Fruit fly (Drosophila melanogaster): ENCODE results near the gene ps.

The ps gene

DNA sequence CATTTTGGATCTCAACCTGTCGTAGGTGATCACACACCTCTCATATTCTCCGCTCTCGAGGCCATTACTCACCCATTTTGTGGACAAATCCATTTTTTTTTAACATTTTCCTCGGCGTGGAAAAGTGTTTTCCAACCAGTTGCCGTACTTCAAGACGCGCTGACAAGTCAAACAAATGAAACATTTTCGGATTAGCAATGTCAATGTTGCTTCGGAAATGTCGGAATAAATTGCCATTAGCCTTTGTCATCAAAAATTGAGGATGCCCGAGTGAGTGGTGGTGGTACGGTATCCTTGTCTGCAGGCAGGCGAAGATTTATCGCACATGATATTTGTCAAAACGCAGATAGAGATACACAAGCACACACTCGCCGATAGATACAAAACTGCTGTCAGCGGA, 9.6 kb downstream of the ps start:
- TF ChIP-seq CG6792 (GFP tag; optimal IDR thresholded peaks at IDR 0.05) (no peak), achi (GFP tag; optimal IDR thresholded peaks at IDR 0.05) (no peak), fkh (GFP tag; optimal IDR thresholded peaks at IDR 0.05) (peak; percentile 61)

- TF ChIP-seq lz (GFP tag; optimal IDR thresholded peaks at IDR 0.05) (no peak), CG6276 (GFP tag; optimal IDR thresholded peaks at IDR 0.05) (peak; percentile 87), Eip93F (GFP tag; optimal IDR thresholded peaks at IDR 0.05) (no peak), Lpt (GFP tag; optimal IDR thresholded peaks at IDR 0.05) (peak; percentile 62), Sox102F (GFP tag; optimal IDR thresholded peaks at IDR 0.05) (peak; percentile 41), Eip75B (GFP tag; optimal IDR thresholded peaks at IDR 0.05) (peak; percentile 8), OdsH (GFP tag; optimal IDR thresholded peaks at IDR 0.05) (no peak), salr (GFP tag; optimal IDR thresholded peaks at IDR 0.05) (peak in 1 of 2 experiments; percentile 50), acj6 (GFP tag; optimal IDR thresholded peaks at IDR 0.05) (no peak), fd59A (GFP tag; optimal IDR thresholded peaks at IDR 0.05) (no peak), topi (GFP tag; optimal IDR thresholded peaks at IDR 0.05) (no peak), CG32006 (GFP tag; optimal IDR thresholded peaks at IDR 0.05) (peak; percentile 21), Eip78C (GFP tag) (peak; percentile 53), Smox (GFP tag; optimal IDR thresholded peaks at IDR 0.05) (no peak), CG6808 (GFP tag; optimal IDR thresholded peaks at IDR 0.05) (peak; percentile 76), CG11294 (GFP tag; IDR thresholded peaks at IDR 0.05) (no peak; the same call in 1 of the 2 replicates), CG10669 (GFP tag; optimal IDR thresholded peaks at IDR 0.05) (peak; percentile 28), CG3032 (tag; optimal IDR thresholded peaks at IDR 0.05) (no peak), CG10631 (GFP tag; optimal IDR thresholded peaks at IDR 0.05) (no peak), CG7368 (GFP tag; optimal IDR thresholded peaks at IDR 0.05) (peak; percentile 45), Hr4 (GFP tag; optimal IDR thresholded peaks at IDR 0.05) (no peak), fkh (GFP tag; optimal IDR thresholded peaks at IDR 0.05) (peak; percentile 95), Met (GFP tag; optimal IDR thresholded peaks at IDR 0.05) (peak; percentile 7), Ets96B (tag; optimal IDR thresholded peaks at IDR 0.05) (peak; percentile 6), vri (GFP tag; optimal IDR thresholded peaks at IDR 0.05) (peak; percentile 61), achi (GFP tag; optimal IDR thresholded peaks at IDR 0.05) (peak; percentile 50), pdm3 (GFP tag; optimal IDR thresholded peaks at IDR 0.05) (no peak), CG9139 (GFP tag; optimal IDR thresholded peaks at IDR 0.05) (peak; percentile 88), eg (GFP tag; IDR thresholded peaks at IDR 0.05) (peak; percentile 71; the same call in 2 of the 3 replicates), spab (GFP tag; optimal IDR thresholded peaks at IDR 0.05) (peak; percentile 53), svp (GFP tag) (peak; percentile 83), ss (GFP tag; optimal IDR thresholded peaks at IDR 0.05) (peak; percentile 79 to 82), CG6163 (GFP tag; IDR thresholded peaks at IDR 0.05) (peak; percentile 88), Ets21C (GFP tag; optimal IDR thresholded peaks at IDR 0.05) (no peak), Hr38 (GFP tag; optimal IDR thresholded peaks at IDR 0.05) (no peak), CG34406 (GFP tag; optimal IDR thresholded peaks at IDR 0.05) (no peak), CG31627 (GFP tag; optimal IDR thresholded peaks at IDR 0.05) (no peak), Sox15 (GFP tag; optimal IDR thresholded peaks at IDR 0.05) (no peak), CG8632 (GFP tag; optimal IDR thresholded peaks at IDR 0.05) (peak; percentile 26), dsx (GFP tag; optimal IDR thresholded peaks at IDR 0.05; ENCODE audit: poor library complexity, severe bottlenecking) (peak; percentile 20), fd85E (GFP tag; optimal IDR thresholded peaks at IDR 0.05) (peak; percentile 14), Gug (GFP tag; IDR thresholded peaks at IDR 0.05) (0 out of 2 replicates have a peak, but pooled peaks have one; percentile 20), Hr39 (GFP tag; optimal IDR thresholded peaks at IDR 0.05) (no peak), CG6792 (GFP tag; optimal IDR thresholded peaks at IDR 0.05) (no peak), CG11902 (GFP tag; optimal IDR thresholded peaks at IDR 0.05) (no peak), CG3919 (GFP tag; optimal IDR thresholded peaks at IDR 0.05) (peak; percentile 53), esn (GFP tag; optimal IDR thresholded peaks at IDR 0.05) (peak; percentile 1), CG4318 (GFP tag; optimal IDR thresholded peaks at IDR 0.05) (no peak), Sox14 (GFP tag; optimal IDR thresholded peaks at IDR 0.05) (no peak), net (GFP tag; optimal IDR thresholded peaks at IDR 0.05) (peak; percentile 24)
Measured at dm6 chr3R:9428189-9428699, 10.5 kb downstream of the ps start.

All from whole organism, prepupa.